Worm (Caenorhabditis elegans): ENCODE data around the gene C13C4.8.

ce11 chrV:12074886-12075285 is 42.9 kb upstream of the C13C4.8 start, which contains the start of gene R07B7.6:
- TF ChIP-seq cog-1 (tag; optimal IDR thresholded peaks at IDR 0.05), result no peak
- no peak for TF ChIP-seq klf-2 (GFP tag; conservative IDR thresholded peaks at IDR 0.05)
- TF ChIP-seq ref-1 (GFP tag; conservative IDR thresholded peaks at IDR 0.05), result no peak
- TF ChIP-seq tab-1 (GFP tag; IDR thresholded peaks at IDR 0.05), result no peak
- TF ChIP-seq flt-1 (GFP tag; IDR thresholded peaks at IDR 0.05), result no peak
- no peak for TF ChIP-seq T22C8.4 (GFP tag; IDR thresholded peaks at IDR 0.05)
- no peak for TF ChIP-seq ztf-23 (GFP tag; IDR thresholded peaks at IDR 0.05)
